Fruit fly (Drosophila melanogaster): ENCODE results near the gene hiro.

DNA sequence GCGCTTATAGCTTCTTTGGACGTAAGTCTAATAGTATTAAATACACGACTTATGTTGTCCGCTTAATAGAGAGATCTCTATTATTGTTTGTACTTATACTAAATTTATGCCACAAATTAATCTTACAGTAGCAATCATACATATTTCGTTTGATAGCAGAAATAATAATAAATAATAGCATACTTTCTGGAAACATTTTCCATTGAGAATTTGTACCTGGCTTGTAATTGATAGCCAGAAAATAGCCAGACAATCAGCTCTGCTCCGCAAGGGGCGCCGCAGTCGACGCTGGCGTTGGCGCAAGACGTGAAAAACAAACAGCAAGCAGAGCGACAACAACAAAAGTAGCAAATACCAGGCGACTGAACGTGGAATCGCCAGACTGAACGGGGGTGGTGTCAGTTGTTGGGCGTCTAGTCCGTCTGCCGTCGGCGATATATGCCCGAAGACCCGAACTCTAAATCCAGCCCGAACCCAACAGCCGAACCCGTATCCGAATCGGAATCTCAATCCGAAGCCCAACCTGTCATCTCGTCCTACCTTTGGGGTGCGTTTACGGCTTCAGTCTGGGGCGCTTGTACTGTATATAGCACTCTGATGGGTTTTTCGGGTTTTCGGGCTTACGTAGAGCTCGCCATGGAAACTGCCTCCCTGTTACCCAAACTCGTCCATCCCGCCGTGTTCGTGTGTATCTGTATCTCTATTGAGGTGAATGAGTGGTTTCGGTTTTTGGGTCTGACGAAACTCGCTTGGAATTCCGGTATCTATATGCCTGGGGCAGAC, 11.8 kb upstream of the hiro start:
- TF ChIP-seq fd96Ca (GFP tag; IDR thresholded peaks at IDR 0.05) (no peak), CG13204 (GFP tag; optimal IDR thresholded peaks at IDR 0.05) (peak; percentile 18), EcR (GFP tag; optimal IDR thresholded peaks at IDR 0.05) (peak; percentile 68), CG8301 (tag; optimal IDR thresholded peaks at IDR 0.05) (peak; percentile 47), gl (tag; optimal IDR thresholded peaks at IDR 0.05) (no peak), CG15710 (tag; optimal IDR thresholded peaks at IDR 0.05) (peak; percentile 60), rn (GFP tag; IDR thresholded peaks at IDR 0.05) (no peak), Pif1B (GFP tag; optimal IDR thresholded peaks at IDR 0.05) (peak; percentile 33)

Data from whole organism, pupa.